Worm (Caenorhabditis elegans) whole organism, early embryonic: Measurements from ENCODE around the gene Y45F3A.8.

Experiments
- F13C5.2 ChIP-seq: sonication (generic microtip); optimal IDR thresholded peaks from 2 replicates; lab custom pipeline; 2017; ENCODE audit warnings: mild to moderate bottlenecking, missing genetic modification characterization, inconsistent platforms, missing compliant biosample characterization
- aly-1 ChIP-seq: sonication (generic microtip); optimal IDR thresholded peaks from 2 replicates; lab custom pipeline; 2016; ENCODE audit warnings: missing genetic modification characterization, missing compliant biosample characterization
- ama-1 ChIP-seq: fragments of 150-350 bp; optimal IDR thresholded peaks from 2 replicates; lab custom pipeline; 2014
- ceh-36 ChIP-seq: sonication (generic microtip); optimal IDR thresholded peaks from 2 replicates; lab custom pipeline; 2016; ENCODE audit warnings: missing genetic modification characterization, inconsistent platforms, missing compliant biosample characterization
- ets-7 ChIP-seq: sonication (generic microtip); optimal IDR thresholded peaks from 2 replicates; lab custom pipeline; 2016; ENCODE audit warnings: missing genotype, missing genetic modification characterization, missing compliant biosample characterization
- flt-1 ChIP-seq: fragments of 200-800 bp; sonication (Bioruptor generic); IDR thresholded peaks from 2 replicates; pipeline ENCODE4 v1.3.6; 2022; ENCODE audit warnings: missing genetic modification characterization, missing compliant biosample characterization
- hmbx-1 ChIP-seq: sonication (generic microtip); optimal IDR thresholded peaks from 2 replicates; lab custom pipeline; 2016; ENCODE audit warnings: mild to moderate bottlenecking, missing genetic modification characterization, missing compliant biosample characterization
- pes-1 ChIP-seq: fragments of 200-800 bp; sonication (Bioruptor generic); IDR thresholded peaks from 2 replicates; pipeline ENCODE4 v1.3.6; 2022; ENCODE audit warnings: missing genetic modification reagents, missing genetic modification characterization, missing compliant biosample characterization
- scrt-1 ChIP-seq: fragments of 200-800 bp; sonication (Bioruptor generic); IDR thresholded peaks from 2 replicates; pipeline ENCODE4 v1.3.6; 2022; ENCODE audit warnings: missing genetic modification characterization, missing compliant biosample characterization
- tbx-11 ChIP-seq: fragments of 200-800 bp; sonication (Bioruptor generic); IDR thresholded peaks from 2 replicates; pipeline ENCODE4 v1.3.6; 2022; ENCODE audit warnings: missing genetic modification characterization, missing compliant biosample characterization
- tbx-37 ChIP-seq: fragments of 200-800 bp; sonication (Bioruptor generic); conservative IDR thresholded peaks from 2 replicates; pipeline ENCODE4 v1.3.6; 2022; ENCODE audit warnings: missing genetic modification reagents, missing genetic modification characterization, missing compliant biosample characterization
- tra-4 ChIP-seq: sonication (generic microtip); optimal IDR thresholded peaks from 2 replicates; lab custom pipeline; 2017; ENCODE audit warnings: missing genetic modification characterization, missing compliant biosample characterization

DNA sequence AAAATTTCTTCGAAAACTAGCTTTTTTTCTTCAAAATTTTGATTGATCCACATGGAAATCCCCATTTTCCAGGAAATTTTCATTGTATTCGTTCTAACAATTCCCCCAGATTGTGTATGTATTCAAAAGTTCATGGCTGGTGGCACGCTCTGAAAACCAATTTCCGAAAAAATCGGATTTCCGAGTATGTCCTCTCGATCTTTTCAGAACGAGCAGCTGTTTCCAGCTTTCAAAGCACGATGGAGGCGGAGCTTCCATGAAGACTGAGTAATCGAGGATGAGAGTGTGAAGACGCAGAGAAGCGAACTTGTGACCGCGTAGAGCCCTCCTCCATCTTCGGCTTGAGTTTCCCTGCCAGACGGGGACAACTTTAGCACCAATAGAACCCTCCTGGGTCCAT lies 11.7 kb upstream of the Y45F3A.8 start:
- no peak for TF ChIP-seq tra-4 (tag; lab: Kevin White, UChicago)
- TF ChIP-seq F13C5.2 (tag; lab: Kevin White, UChicago) = no peak
- TF ChIP-seq ama-1 = no peak
- TF ChIP-seq ceh-36 (tag; lab: Kevin White, UChicago) = no peak
- TF ChIP-seq pes-1 (GFP tag; lab: Robert Waterston, UW) = no peak
- no peak for TF ChIP-seq ets-7 (tag; lab: Kevin White, UChicago)
- no peak for TF ChIP-seq hmbx-1 (tag; lab: Kevin White, UChicago)
- no peak for TF ChIP-seq scrt-1
- TF ChIP-seq tbx-37 (GFP tag; lab: Robert Waterston, UW) = no peak
- TF ChIP-seq tbx-11 (GFP tag; lab: Robert Waterston, UW) = no peak
- no peak for TF ChIP-seq flt-1 (GFP tag; lab: Robert Waterston, UW)
- TF ChIP-seq aly-1 (tag; lab: Kevin White, UChicago) = no peak
